Fruit fly (Drosophila melanogaster) whole organism, embryonic: ENCODE measurements around the gene ihog.

ENCODE experiments used
- B-H2 ChIP-seq: fragments of 200-800 bp; sonication (Bioruptor generic); optimal IDR thresholded peaks from 2 replicates; lab custom pipeline; 2018; ENCODE audit warnings: missing biosample characterization, mild to moderate bottlenecking, missing genetic modification characterization
- Bdp1 ChIP-seq: fragments of 200-800 bp; sonication (Bioruptor generic); optimal IDR thresholded peaks from 3 replicates; lab custom pipeline; 2016; ENCODE audit warnings: missing biosample characterization, missing genetic modification characterization
- Blimp-1 ChIP-seq: fragments of 200-800 bp; sonication (Bioruptor generic); optimal IDR thresholded peaks from 3 replicates; lab custom pipeline; 2018; ENCODE audit warnings: missing biosample characterization, missing genetic modification characterization, mild to moderate bottlenecking, moderate library complexity, missing genetic modification reagents
- BtbVII ChIP-seq: fragments of 200-800 bp; sonication (Bioruptor generic); optimal IDR thresholded peaks from 3 replicates; lab custom pipeline; 2017; ENCODE audit warnings: missing biosample characterization, mild to moderate bottlenecking, missing genetic modification characterization
- Bteb2 ChIP-seq: fragments of 200-800 bp; sonication (Bioruptor generic); optimal IDR thresholded peaks from 2 replicates; lab custom pipeline; 2016; ENCODE audit warnings: missing biosample characterization, missing genetic modification characterization
- CG10267 ChIP-seq: fragments of 200-800 bp; sonication (Bioruptor generic); optimal IDR thresholded peaks from 2 replicates; lab custom pipeline; 2018; ENCODE audit warnings: missing biosample characterization, mild to moderate bottlenecking, missing genetic modification characterization, moderate library complexity
- CG11560 ChIP-seq: fragments of 200-800 bp; sonication (Bioruptor generic); IDR thresholded peaks from 3 replicates; pipeline ENCODE4 v1.3.6; 2022; ENCODE audit warnings: missing biosample characterization, missing genetic modification characterization
- CG11696 ChIP-seq: fragments of 200-800 bp; sonication (Bioruptor generic); IDR thresholded peaks from 2 replicates; pipeline ENCODE4 v1.3.6; 2022; ENCODE audit warnings: missing biosample characterization, missing genetic modification characterization
- CG11723 ChIP-seq: fragments of 200-800 bp; sonication (Bioruptor generic); optimal IDR thresholded peaks from 2 replicates; lab custom pipeline; 2017; ENCODE audit warnings: missing biosample characterization, mild to moderate bottlenecking, missing genetic modification characterization
- CG12071 ChIP-seq: fragments of 200-800 bp; sonication (Bioruptor generic); optimal IDR thresholded peaks from 3 replicates; lab custom pipeline; 2018; ENCODE audit warnings: missing biosample characterization, mild to moderate bottlenecking, missing genetic modification characterization
- CG12104 ChIP-seq: fragments of 200-800 bp; sonication (Bioruptor generic); optimal IDR thresholded peaks from 3 replicates; lab custom pipeline; 2016; ENCODE audit warnings: missing biosample characterization, missing genetic modification characterization
- CG12391 ChIP-seq: fragments of 200-800 bp; sonication (Bioruptor generic); optimal IDR thresholded peaks from 3 replicates; lab custom pipeline; 2018; ENCODE audit warnings: missing biosample characterization, mild to moderate bottlenecking, missing genetic modification characterization, moderate library complexity
- CG12659 ChIP-seq: fragments of 200-800 bp; sonication (Bioruptor generic); optimal IDR thresholded peaks from 3 replicates; lab custom pipeline; 2017; ENCODE audit warnings: mild to moderate bottlenecking, missing biosample characterization, missing genetic modification reagents, missing genetic modification characterization
- CG12744 ChIP-seq: fragments of 200-800 bp; sonication (Bioruptor generic); optimal IDR thresholded peaks from 2 replicates; lab custom pipeline; 2016; ENCODE audit warnings: missing biosample characterization, missing genetic modification characterization
- CG2129 ChIP-seq: fragments of 200-800 bp; sonication (Bioruptor generic); IDR thresholded peaks from 2 replicates; pipeline ENCODE4 v1.3.6; 2022; ENCODE audit warnings: missing biosample characterization, missing genetic modification characterization; ENCODE audit not compliant: partially characterized antibody
- CG30403 ChIP-seq: fragments of 200-800 bp; sonication (Bioruptor generic); optimal IDR thresholded peaks from 3 replicates; lab custom pipeline; 2016; ENCODE audit warnings: missing biosample characterization, missing genetic modification characterization
- CG3726 ChIP-seq: fragments of 200-800 bp; sonication (Bioruptor generic); IDR thresholded peaks from 3 replicates; pipeline ENCODE4, ENCODE4 v1.3.6; 2022; ENCODE audit warnings: missing biosample characterization, missing genetic modification characterization
- CG3838 ChIP-seq: fragments of 200-800 bp; sonication (Bioruptor generic); optimal IDR thresholded peaks from 3 replicates; lab custom pipeline; 2016; ENCODE audit warnings: missing biosample characterization, missing genetic modification characterization
- CG3995 ChIP-seq: fragments of 200-800 bp; sonication (Bioruptor generic); optimal IDR thresholded peaks from 3 replicates; lab custom pipeline; 2016; ENCODE audit warnings: missing biosample characterization, missing genetic modification characterization
- CG6765 ChIP-seq: fragments of 200-800 bp; sonication (Bioruptor generic); optimal IDR thresholded peaks from 3 replicates; lab custom pipeline; 2017; ENCODE audit warnings: missing biosample characterization, mild to moderate bottlenecking, missing genetic modification characterization
- CG7963 ChIP-seq: fragments of 200-800 bp; sonication (Bioruptor generic); IDR thresholded peaks from 3 replicates; pipeline ENCODE4 v1.3.6; 2022; ENCODE audit warnings: missing biosample characterization, missing genetic modification characterization; ENCODE audit not compliant: partially characterized antibody
- CG8281 ChIP-seq: fragments of 200-800 bp; sonication (Bioruptor generic); optimal IDR thresholded peaks from 2 replicates; lab custom pipeline; 2018; ENCODE audit warnings: missing biosample characterization, mild to moderate bottlenecking, missing genetic modification characterization, moderate library complexity
- CG9437 ChIP-seq: fragments of 200-800 bp; sonication (Bioruptor generic); optimal IDR thresholded peaks from 2 replicates; lab custom pipeline; 2018; ENCODE audit warnings: missing biosample characterization, mild to moderate bottlenecking, missing genetic modification characterization
- D19B ChIP-seq: fragments of 200-800 bp; sonication (Bioruptor generic); optimal IDR thresholded peaks from 2 replicates; lab custom pipeline; 2017; ENCODE audit warnings: missing biosample characterization, mild to moderate bottlenecking, missing genetic modification characterization
- Dad ChIP-seq: fragments of 200-800 bp; sonication (Bioruptor generic); optimal IDR thresholded peaks from 3 replicates; lab custom pipeline; 2016; ENCODE audit warnings: missing biosample characterization, missing genetic modification characterization
- Dek ChIP-seq: fragments of 200-800 bp; sonication (Bioruptor generic); optimal IDR thresholded peaks from 3 replicates; lab custom pipeline; 2019; ENCODE audit warnings: missing biosample characterization, mild to moderate bottlenecking, missing genetic modification characterization, moderate library complexity
- Gug ChIP-seq: fragments of 200-800 bp; sonication (Bioruptor generic); IDR thresholded peaks from 4 replicates; pipeline ENCODE4 v1.3.6; 2022; ENCODE audit warnings: missing biosample characterization, missing genetic modification characterization
- HLH3B ChIP-seq: fragments of 200-800 bp; sonication (Bioruptor generic); IDR thresholded peaks from 2 replicates; pipeline ENCODE4 v1.3.6; 2022; ENCODE audit warnings: missing biosample characterization, missing genetic modification characterization
- HLH4C ChIP-seq: fragments of 200-800 bp; sonication (Bioruptor generic); IDR thresholded peaks from 3 replicates; pipeline ENCODE4 v1.3.6; 2022; ENCODE audit warnings: missing biosample characterization, missing genetic modification characterization; ENCODE audit not compliant: partially characterized antibody
- Jarid2 ChIP-seq: fragments of 200-800 bp; sonication (Bioruptor generic); optimal IDR thresholded peaks from 3 replicates; lab custom pipeline; 2017; ENCODE audit warnings: mild to moderate bottlenecking, missing biosample characterization, missing genetic modification reagents, missing genetic modification characterization
- NfI ChIP-seq: fragments of 200-800 bp; sonication (Bioruptor generic); optimal IDR thresholded peaks from 3 replicates; lab custom pipeline; 2018; ENCODE audit warnings: missing biosample characterization, mild to moderate bottlenecking, missing genetic modification characterization, moderate library complexity
- Six4 ChIP-seq: fragments of 200-800 bp; sonication (Bioruptor generic); optimal IDR thresholded peaks from 2 replicates; lab custom pipeline; 2016; ENCODE audit warnings: missing biosample characterization, missing genetic modification characterization
- Sox100B ChIP-seq: fragments of 200-800 bp; sonication (Bioruptor generic); optimal IDR thresholded peaks from 3 replicates; lab custom pipeline; 2018; ENCODE audit warnings: missing biosample characterization, mild to moderate bottlenecking, missing genetic modification characterization
- Sry-β ChIP-seq: fragments of 200-800 bp; sonication (Bioruptor generic); optimal IDR thresholded peaks from 2 replicates; lab custom pipeline; 2018; ENCODE audit warnings: missing biosample characterization, mild to moderate bottlenecking, missing genetic modification characterization, moderate library complexity
- TFAM ChIP-seq: fragments of 200-800 bp; sonication (Bioruptor generic); optimal IDR thresholded peaks from 2 replicates; lab custom pipeline; 2017; ENCODE audit warnings: missing biosample characterization, missing genetic modification characterization, inconsistent platforms
- ac ChIP-seq: fragments of 200-800 bp; sonication (Bioruptor generic); optimal IDR thresholded peaks from 3 replicates; lab custom pipeline; 2017; ENCODE audit warnings: missing biosample characterization, mild to moderate bottlenecking, missing genetic modification characterization
- az2 ChIP-seq: fragments of 200-800 bp; sonication (Bioruptor generic); optimal IDR thresholded peaks from 3 replicates; lab custom pipeline; 2016; ENCODE audit warnings: missing biosample characterization, missing genetic modification characterization
- bigmax ChIP-seq: fragments of 200-800 bp; sonication (Bioruptor generic); optimal IDR thresholded peaks from 2 replicates; lab custom pipeline; 2018; ENCODE audit warnings: missing biosample characterization, mild to moderate bottlenecking, missing genetic modification characterization
- caup ChIP-seq: fragments of 200-800 bp; sonication (Bioruptor generic); optimal IDR thresholded peaks from 3 replicates; lab custom pipeline; 2017; ENCODE audit warnings: missing biosample characterization, mild to moderate bottlenecking, missing genetic modification characterization, moderate library complexity; ENCODE audit not compliant: severe bottlenecking
- gce ChIP-seq: fragments of 200-800 bp; sonication (Bioruptor generic); IDR thresholded peaks from 3 replicates; pipeline ENCODE4 v1.3.6; 2022; ENCODE audit warnings: missing biosample characterization, missing genetic modification characterization
- gcm2 ChIP-seq: fragments of 200-800 bp; sonication (Bioruptor generic); optimal IDR thresholded peaks from 2 replicates; lab custom pipeline; 2016; ENCODE audit warnings: missing biosample characterization, missing genetic modification characterization
- gfzf ChIP-seq: fragments of 200-800 bp; sonication (Bioruptor generic); optimal IDR thresholded peaks from 2 replicates; lab custom pipeline; 2016; ENCODE audit warnings: missing biosample characterization, mild to moderate bottlenecking, missing genetic modification characterization, moderate library complexity
- hkb ChIP-seq, 2 experiments: fragments of 200-800 bp in 1 of 2; fragments of >200 bp in 1 of 2; sonication (Bioruptor generic) in 1 of 2; IDR thresholded peaks in 1 of 2; optimal IDR thresholded peaks in 1 of 2; 2 replicates each; pipeline versions ENCODE4 v1.3.6 to Lab custom; 2017 to 2022; ENCODE audit warnings: missing biosample characterization in 1 of 2, missing genetic modification characterization in 1 of 2
- hth ChIP-seq: fragments of >200 bp; optimal IDR thresholded peaks from 2 replicates; lab custom pipeline; 2017; ENCODE audit warnings: inconsistent platforms
- ken ChIP-seq: fragments of 200-800 bp; sonication (Bioruptor generic); IDR thresholded peaks from 3 replicates; pipeline ENCODE4 v1.3.6; 2022; ENCODE audit warnings: missing biosample characterization, missing genetic modification characterization
- p53 ChIP-seq: fragments of 200-800 bp; sonication (Bioruptor generic); optimal IDR thresholded peaks from 2 replicates; lab custom pipeline; 2016; ENCODE audit warnings: missing biosample characterization, missing genetic modification characterization
- pho ChIP-seq: fragments of 200-800 bp; sonication (Bioruptor generic); optimal IDR thresholded peaks from 2 replicates; lab custom pipeline; 2016; ENCODE audit warnings: missing biosample characterization, missing genetic modification characterization
- pita ChIP-seq: fragments of 200-800 bp; sonication (Bioruptor generic); optimal IDR thresholded peaks from 2 replicates; lab custom pipeline; 2017; ENCODE audit warnings: missing biosample characterization, mild to moderate bottlenecking, missing genetic modification characterization
- pnt ChIP-seq: fragments of 200-800 bp; sonication (Bioruptor generic); optimal IDR thresholded peaks from 3 replicates; lab custom pipeline; 2016; ENCODE audit warnings: missing biosample characterization, missing genetic modification characterization
- unpg ChIP-seq: fragments of 200-800 bp; sonication (Bioruptor generic); optimal IDR thresholded peaks from 3 replicates; lab custom pipeline; 2018; ENCODE audit warnings: missing biosample characterization, mild to moderate bottlenecking, missing genetic modification characterization, moderate library complexity
- vvl ChIP-seq: fragments of 200-800 bp; sonication (Bioruptor generic); IDR thresholded peaks from 2 replicates; pipeline ENCODE4 v1.3.6; 2022; ENCODE audit warnings: missing biosample characterization, missing genetic modification characterization

The ihog gene

dm6 chr2L:6964022-6964434 is 15.4 kb upstream of the ihog start, which contains the start of the genes sip2 and Coprox (continued):
- TF ChIP-seq gfzf: peak; percentile 49
- no peak for TF ChIP-seq Blimp-1
- TF ChIP-seq Gug (GFP tag; lab: Robert Waterston, UW): no peak
- peak; percentile 55 for TF ChIP-seq B-H2 (GFP tag; lab: Kevin White, UChicago)
- no peak for TF ChIP-seq gce (GFP tag; lab: Robert Waterston, UW)
- no peak for TF ChIP-seq CG11723 (GFP tag; lab: Kevin White, UChicago)
- TF ChIP-seq HLH4C (GFP tag; lab: Robert Waterston, UW): no peak
- TF ChIP-seq CG8281 (tag; lab: Kevin White, UChicago): peak; percentile 35
- peak; percentile 29; the same call in 1 of the 2 replicates for TF ChIP-seq HLH3B (GFP tag; lab: Robert Waterston, UW)
- no peak for TF ChIP-seq TFAM (GFP tag; lab: Kevin White, UChicago)
- no peak for TF ChIP-seq CG12071 (GFP tag; lab: Kevin White, UChicago)
- no peak for TF ChIP-seq hth
- no peak for TF ChIP-seq CG12744
- TF ChIP-seq NfI: peak; percentile 18
- peak; percentile 88 for TF ChIP-seq CG12391 (tag; lab: Kevin White, UChicago)
- no peak for TF ChIP-seq gcm2 (GFP tag; lab: Kevin White, UChicago)
- peak; percentile 75 for TF ChIP-seq CG12659 (GFP tag; lab: Kevin White, UChicago)
- TF ChIP-seq CG11560 (tag; lab: Robert Waterston, UW): no peak
- TF ChIP-seq az2 (GFP tag; lab: Kevin White, UChicago): peak; percentile 63
- no peak for TF ChIP-seq Dad (GFP tag; lab: Kevin White, UChicago)
- no peak for TF ChIP-seq ac (GFP tag; lab: Kevin White, UChicago)
- TF ChIP-seq CG12104 (GFP tag; lab: Kevin White, UChicago): peak; percentile 34
- TF ChIP-seq CG9437 (GFP tag; lab: Kevin White, UChicago): peak; percentile 69
- TF ChIP-seq CG3995: peak; percentile 62
- peak; percentile 23 for TF ChIP-seq BtbVII (GFP tag; lab: Kevin White, UChicago)
- TF ChIP-seq CG7963 (GFP tag; lab: Robert Waterston, UW): no peak
- TF ChIP-seq D19B (GFP tag; lab: Kevin White, UChicago): peak; percentile 31
- TF ChIP-seq Sox100B (GFP tag; lab: Kevin White, UChicago): no peak
- TF ChIP-seq CG30403: peak; percentile 71
- TF ChIP-seq p53: no peak
- no peak for TF ChIP-seq pnt
- no peak for TF ChIP-seq Bdp1
- TF ChIP-seq caup (GFP tag; lab: Kevin White, UChicago): peak; percentile 50
- TF ChIP-seq CG6765 (GFP tag; lab: Kevin White, UChicago): no peak
- TF ChIP-seq Sry-β (GFP tag; lab: Kevin White, UChicago): peak; percentile 29
- TF ChIP-seq pho: no peak
- TF ChIP-seq ken: no peak
- TF ChIP-seq bigmax (GFP tag; lab: Kevin White, UChicago): no peak
- TF ChIP-seq hkb (optimal IDR thresholded peaks at IDR 0.05; lab: Kevin White, UChicago): no peak
- peak; percentile 45; the same call in 1 of the 2 replicates for TF ChIP-seq hkb (GFP tag; IDR thresholded peaks at IDR 0.05; lab: Robert Waterston, UW)
- TF ChIP-seq Dek (tag; lab: Kevin White, UChicago): peak; percentile 74
- TF ChIP-seq vvl (GFP tag; lab: Robert Waterston, UW): no peak; the same call in 1 of the 2 replicates
- no peak for TF ChIP-seq CG3838 (GFP tag; lab: Kevin White, UChicago)
- TF ChIP-seq CG10267 (tag; lab: Kevin White, UChicago): peak; percentile 78
- peak; percentile 33 for TF ChIP-seq Six4 (GFP tag; lab: Kevin White, UChicago)
- TF ChIP-seq Jarid2: no peak
- TF ChIP-seq CG3726 (GFP tag; lab: Robert Waterston, UW): no peak
- no peak for TF ChIP-seq pita (GFP tag; lab: Kevin White, UChicago)
- TF ChIP-seq CG2129 (GFP tag; lab: Robert Waterston, UW): no peak
- TF ChIP-seq unpg (GFP tag; lab: Kevin White, UChicago): peak; percentile 78
- TF ChIP-seq CG11696 (GFP tag; lab: Robert Waterston, UW): no peak
- TF ChIP-seq Bteb2 (GFP tag; lab: Kevin White, UChicago): no peak
